Worm (Caenorhabditis elegans): ENCODE measurements around the gene Y54G2A.15.

Gene Y54G2A.15

DNA sequence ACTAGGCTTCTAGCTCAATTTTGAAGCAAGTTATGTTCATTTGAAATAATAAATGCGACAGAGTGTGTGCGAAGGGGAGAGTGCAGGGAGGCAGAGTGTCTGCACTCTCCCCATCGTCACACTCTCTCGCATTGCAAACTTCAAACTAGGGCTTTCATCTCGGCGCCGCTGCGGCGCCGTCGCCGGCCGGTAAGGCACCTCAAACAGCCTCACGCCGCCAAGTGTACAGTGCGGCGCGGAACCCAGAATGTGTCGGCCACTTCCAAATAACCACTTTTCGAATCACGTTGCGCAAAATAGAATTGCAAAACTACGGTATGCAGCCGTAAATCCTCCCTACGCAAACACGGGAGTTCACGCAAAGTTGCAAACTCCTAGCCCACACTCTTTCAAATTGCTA, 5.5 kb upstream of the Y54G2A.15 start:
- TF ChIP-seq mdl-1 (tag; optimal IDR thresholded peaks at IDR 0.05) (no peak), elt-2 (tag; optimal IDR thresholded peaks at IDR 0.05) (no peak), nhr-43 (tag; optimal IDR thresholded peaks at IDR 0.05; ENCODE audit: poor library complexity, severe bottlenecking) (no peak), nhr-28 (tag; optimal IDR thresholded peaks at IDR 0.05) (no peak), sea-2 (GFP tag; optimal IDR thresholded peaks at IDR 0.05) (no peak), nhr-23 (tag; optimal IDR thresholded peaks at IDR 0.05) (no peak), R02D3.7 (tag; optimal IDR thresholded peaks at IDR 0.05) (no peak), lsy-12 (tag; optimal IDR thresholded peaks at IDR 0.05) (no peak), pqm-1 (tag; optimal IDR thresholded peaks at IDR 0.05) (no peak), eor-1 (tag; optimal IDR thresholded peaks at IDR 0.05) (no peak), elt-3 (tag; optimal IDR thresholded peaks at IDR 0.05) (no peak), ZK546.5 (tag; optimal IDR thresholded peaks at IDR 0.05) (no peak), ztf-11 (tag; optimal IDR thresholded peaks at IDR 0.05) (no peak), elt-1 (tag; optimal IDR thresholded peaks at IDR 0.05) (no peak), unc-39 (tag; optimal IDR thresholded peaks at IDR 0.05) (no peak), lin-39 (tag; optimal IDR thresholded peaks at IDR 0.05) (no peak), ceh-82 (tag; optimal IDR thresholded peaks at IDR 0.05) (no peak)

DNA sequence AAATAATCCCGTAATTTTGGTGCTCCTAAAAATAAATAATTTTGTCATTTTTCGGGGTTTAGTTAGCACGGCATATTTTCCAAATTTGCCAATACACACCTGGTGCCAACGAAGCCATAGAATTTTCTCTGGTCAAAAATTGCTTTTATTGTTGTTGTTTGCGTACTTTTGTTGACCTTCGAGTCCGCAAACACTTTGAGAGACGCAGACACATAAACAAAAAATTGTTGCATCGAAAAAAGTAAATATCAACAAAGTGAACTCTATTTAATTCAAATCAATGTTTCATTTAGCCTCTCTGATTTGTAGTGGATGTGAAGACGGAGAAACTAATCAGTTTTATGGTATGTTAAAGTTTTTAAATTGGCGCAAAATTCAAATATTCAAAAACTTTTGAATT, 2.5 kb upstream of the Y54G2A.15 start, which contains the start of gene Y54G2A.40:
Gene Y54G2A.40 (plus strand): TSS at position 213 of the 400 bp plus-strand sequence.
- TF ChIP-seq lin-39 (tag; optimal IDR thresholded peaks at IDR 0.05), result no peak
- TF ChIP-seq pha-4 (tag; optimal IDR thresholded peaks at IDR 0.05), result peak; percentile 98
- peak; percentile 9 for TF ChIP-seq elt-2 (tag; optimal IDR thresholded peaks at IDR 0.05)
- TF ChIP-seq ceh-28 (tag; optimal IDR thresholded peaks at IDR 0.05), result no peak
- peak; percentile 36 for TF ChIP-seq lin-15B (tag; optimal IDR thresholded peaks at IDR 0.05)
- TF ChIP-seq ama-1 (optimal IDR thresholded peaks at IDR 0.05), result no peak

DNA sequence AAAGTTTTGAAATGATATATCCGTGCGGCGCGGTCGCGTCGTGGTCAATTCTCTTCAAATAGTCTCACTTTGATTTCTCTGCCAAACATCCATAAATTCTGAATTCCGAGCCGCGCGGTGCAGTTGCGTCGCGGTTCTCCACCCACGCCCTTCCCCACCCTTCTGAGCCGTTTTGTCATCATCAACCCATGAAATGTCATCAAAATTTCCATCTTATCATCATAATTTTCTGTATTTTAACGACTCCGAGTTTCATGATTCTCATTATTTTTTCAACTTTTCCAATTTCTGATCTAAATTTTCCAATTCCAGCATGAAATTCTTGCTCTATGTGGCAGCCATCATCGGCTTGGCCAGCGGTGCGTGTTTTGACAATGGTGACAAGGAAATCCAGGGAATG, 1.6 kb downstream of the Y54G2A.15 start, which contains the start of gene clec-84:
Gene clec-84 (plus strand): TSS at position 301 of the 400 bp plus-strand sequence.
- TF ChIP-seq elt-2 (tag; optimal IDR thresholded peaks at IDR 0.05) (peak; percentile 2), ceh-28 (tag; optimal IDR thresholded peaks at IDR 0.05) (no peak)

DNA sequence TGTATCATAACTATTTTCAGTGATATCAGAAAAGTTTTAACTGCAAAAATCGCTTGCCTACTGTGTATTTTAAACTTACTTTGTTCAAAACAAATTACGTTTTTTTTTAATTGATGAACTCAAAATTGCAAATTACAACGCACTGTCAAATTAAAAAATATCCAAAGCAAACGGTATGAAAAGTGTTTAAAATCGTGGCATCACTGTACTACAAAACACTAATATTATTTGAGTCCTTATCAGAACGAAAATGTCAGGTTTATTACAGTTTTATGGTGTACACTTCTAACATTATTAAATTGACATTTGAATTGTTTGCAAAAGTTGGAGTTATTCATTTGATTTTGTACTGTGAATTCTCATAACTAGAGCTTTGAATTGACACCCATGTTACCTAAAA, 2.5 kb downstream of the Y54G2A.15 start, which contains the start of gene clec-83:
Gene clec-83 (minus strand): TSS at position 213 of the 400 bp plus-strand sequence.
- TF ChIP-seq egl-27 (tag; optimal IDR thresholded peaks at IDR 0.05) (no peak), nhr-77 (tag; optimal IDR thresholded peaks at IDR 0.05) (no peak), unc-39 (tag; optimal IDR thresholded peaks at IDR 0.05) (no peak), lsy-12 (tag; optimal IDR thresholded peaks at IDR 0.05) (no peak), ceh-9 (tag; optimal IDR thresholded peaks at IDR 0.05) (no peak), elt-1 (tag; optimal IDR thresholded peaks at IDR 0.05) (no peak), ceh-82 (tag; optimal IDR thresholded peaks at IDR 0.05) (no peak), jun-1 (tag; optimal IDR thresholded peaks at IDR 0.05) (no peak), pqm-1 (tag; optimal IDR thresholded peaks at IDR 0.05) (peak; percentile 27), nhr-67 (tag; optimal IDR thresholded peaks at IDR 0.05) (no peak), pha-4 (tag; optimal IDR thresholded peaks at IDR 0.05) (peak; percentile 28), nhr-11 (tag; optimal IDR thresholded peaks at IDR 0.05) (no peak), ama-1 (optimal IDR thresholded peaks at IDR 0.05) (no peak), elt-2 (tag; optimal IDR thresholded peaks at IDR 0.05) (peak; percentile 55), zag-1 (tag; optimal IDR thresholded peaks at IDR 0.05) (no peak), lin-15B (tag; optimal IDR thresholded peaks at IDR 0.05) (no peak), unc-62 (GFP tag; optimal IDR thresholded peaks at IDR 0.05) (no peak), aly-2 (tag; optimal IDR thresholded peaks at IDR 0.05) (no peak)

DNA sequence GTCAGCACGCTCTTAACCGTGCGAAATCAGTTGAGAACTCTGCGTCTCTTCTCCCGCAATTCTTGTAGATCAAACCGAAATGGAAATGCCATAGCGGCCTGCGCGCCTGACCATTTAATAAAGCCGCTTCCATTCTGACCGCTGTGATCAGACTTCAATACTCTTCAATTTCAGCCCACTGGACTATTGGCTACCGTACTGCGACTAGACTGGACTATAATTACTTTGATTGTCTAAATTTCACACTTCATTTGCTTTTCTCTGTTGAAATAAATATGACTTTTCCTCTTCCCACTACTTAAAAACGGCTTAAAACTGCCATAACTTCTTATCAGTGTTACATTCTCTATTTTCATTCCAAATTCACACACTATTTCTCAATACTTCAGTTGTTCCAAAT, 5.5 kb downstream of the Y54G2A.15 start, which contains the start of gene Y54G2A.7:
Gene Y54G2A.7 (plus strand): TSS at position 301 of the 400 bp plus-strand sequence.
- TF ChIP-seq elt-2 (tag; optimal IDR thresholded peaks at IDR 0.05) (peak; percentile 19), tbx-2 (tag; optimal IDR thresholded peaks at IDR 0.05) (no peak)

DNA sequence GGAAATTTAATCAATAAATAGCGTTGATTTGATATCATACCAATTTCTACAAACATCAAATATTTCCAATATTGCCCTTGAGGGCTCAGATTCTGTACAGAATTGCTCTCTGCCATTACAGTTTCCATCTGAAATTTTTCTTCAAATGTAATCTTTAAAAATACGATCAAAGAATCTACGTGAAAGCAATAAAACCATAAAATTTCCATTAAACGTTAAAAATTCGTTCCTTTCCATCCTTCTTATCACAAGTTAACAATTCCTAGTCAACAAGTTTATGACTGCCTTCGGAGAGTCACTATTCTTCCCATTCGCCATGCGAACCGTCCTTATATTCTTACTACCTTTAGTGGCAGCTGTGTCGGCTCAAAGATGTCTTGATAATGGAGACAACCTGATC, 8.4 kb downstream of the Y54G2A.15 start, which contains the start of gene clec-82:
Gene clec-82 (plus strand): TSS at position 301 of the 400 bp plus-strand sequence.
- TF ChIP-seq eor-1 (tag; optimal IDR thresholded peaks at IDR 0.05) (no peak), nhr-25 (tag; optimal IDR thresholded peaks at IDR 0.05) (no peak), ZK546.5 (tag; optimal IDR thresholded peaks at IDR 0.05) (no peak), snpc-4 (tag; optimal IDR thresholded peaks at IDR 0.05) (no peak), nhr-12 (tag; optimal IDR thresholded peaks at IDR 0.05) (no peak), ceh-9 (tag; optimal IDR thresholded peaks at IDR 0.05) (no peak), ama-1 (optimal IDR thresholded peaks at IDR 0.05) (no peak), unc-39 (tag; optimal IDR thresholded peaks at IDR 0.05) (no peak), elt-2 (tag; optimal IDR thresholded peaks at IDR 0.05) (no peak)
